Worm (Caenorhabditis elegans) whole organism, L4 larva: ENCODE data around the gene nlp-46.

Experiments used
- D1046.2 ChIP-seq: fragments of 200-800 bp; sonication (Bioruptor generic); IDR thresholded peaks from 2 replicates; pipeline ENCODE4 v1.3.6; 2022; ENCODE audit warnings: missing genetic modification characterization, missing compliant biosample characterization
- F10B5.3 ChIP-seq: sonication (generic microtip); optimal IDR thresholded peaks from 2 replicates; lab custom pipeline; 2016; ENCODE audit warnings: mild to moderate bottlenecking, missing genetic modification characterization, missing compliant biosample characterization
- F26F4.8 ChIP-seq: fragments of 200-800 bp; sonication (Bioruptor generic); conservative IDR thresholded peaks from 2 replicates; pipeline ENCODE4 v1.3.6; 2022; ENCODE audit warnings: missing genetic modification characterization, missing compliant biosample characterization
- F37D6.2 ChIP-seq: sonication (generic microtip); optimal IDR thresholded peaks from 2 replicates; lab custom pipeline; 2016; ENCODE audit warnings: mild to moderate bottlenecking, missing genetic modification characterization, missing compliant biosample characterization
- F49E8.2 ChIP-seq: sonication (generic microtip); optimal IDR thresholded peaks from 2 replicates; lab custom pipeline; 2016; ENCODE audit warnings: missing compliant biosample characterization, mild to moderate bottlenecking, missing genetic modification characterization, borderline replicate concordance
- R02D3.7 ChIP-seq: fragments of 150-350 bp; sonication (generic microtip); optimal IDR thresholded peaks from 3 replicates; lab custom pipeline; 2014; ENCODE audit warnings: missing biosample characterization, missing genetic modification characterization
- T20F7.1 ChIP-seq: fragments of 200-800 bp; sonication (Bioruptor generic); optimal IDR thresholded peaks from 2 replicates; lab custom pipeline; 2018; ENCODE audit warnings: mild to moderate bottlenecking, missing genetic modification characterization, missing compliant biosample characterization
- T26A8.4 ChIP-seq: fragments of 200-800 bp; sonication (Bioruptor generic); IDR thresholded peaks from 2 replicates; pipeline ENCODE4 v1.3.6; 2022; ENCODE audit warnings: missing genetic modification characterization, missing compliant biosample characterization
- Y48G9A.11 ChIP-seq: fragments of 200-800 bp; sonication (Bioruptor generic); IDR thresholded peaks from 2 replicates; pipeline ENCODE4 v1.3.6; 2022; ENCODE audit warnings: missing genetic modification reagents, missing genetic modification characterization, missing compliant biosample characterization
- ZK546.5 ChIP-seq, 2 experiments: sonication (generic microtip); optimal IDR thresholded peaks; 2 replicates each; lab custom pipeline; 2017; ENCODE audit warnings: missing biosample characterization in 2 of 2, missing genetic modification characterization in 2 of 2
- aha-1 ChIP-seq: fragments of 150-350 bp; peaks from one replicate; lab custom pipeline; 2014; ENCODE audit warnings: missing biosample characterization, missing genetic modification characterization
- ceh-28 ChIP-seq: fragments of 150-350 bp; optimal IDR thresholded peaks from 2 replicates; lab custom pipeline; 2014; ENCODE audit warnings: missing biosample characterization, missing genetic modification reagents, missing genetic modification characterization
- cey-2 ChIP-seq: sonication (generic microtip); optimal IDR thresholded peaks from 3 replicates; lab custom pipeline; 2017; ENCODE audit warnings: missing genetic modification characterization, mild to moderate bottlenecking, missing compliant biosample characterization, antibody characterized with exemption, borderline replicate concordance; ENCODE audit not compliant: insufficient read depth
- ctbp-1 ChIP-seq: fragments of 200-800 bp; sonication (Bioruptor generic); IDR thresholded peaks from 2 replicates; pipeline ENCODE4 v1.3.6; 2022; ENCODE audit warnings: missing genetic modification reagents, missing genetic modification characterization, missing compliant biosample characterization
- daf-19 ChIP-seq: fragments of 200-800 bp; sonication (Bioruptor generic); conservative IDR thresholded peaks from 2 replicates; pipeline ENCODE4 v1.3.6; 2022; ENCODE audit warnings: missing genetic modification characterization, missing compliant biosample characterization
- dmd-8 ChIP-seq: fragments of 200-800 bp; sonication (Bioruptor generic); IDR thresholded peaks from 2 replicates; pipeline ENCODE4 v1.3.6; 2022; ENCODE audit warnings: missing genetic modification characterization, missing compliant biosample characterization
- dve-1 ChIP-seq: sonication (generic microtip); optimal IDR thresholded peaks from 2 replicates; lab custom pipeline; 2017; ENCODE audit warnings: antibody characterized with exemption, mild to moderate bottlenecking, missing genetic modification characterization, missing compliant biosample characterization; ENCODE audit not compliant: insufficient read depth
- egl-27 ChIP-seq: sonication (generic microtip); optimal IDR thresholded peaks from 3 replicates; lab custom pipeline; 2017; ENCODE audit warnings: missing biosample characterization, missing genetic modification reagents, missing genetic modification characterization
- fos-1 ChIP-seq: fragments of 150-350 bp; optimal IDR thresholded peaks from 2 replicates; lab custom pipeline; 2014; ENCODE audit warnings: missing biosample characterization, missing genetic modification characterization
- hif-1 ChIP-seq, 2 experiments: sonication (generic microtip); optimal IDR thresholded peaks; 2 replicates each; lab custom pipeline; 2016 to 2017; ENCODE audit warnings: missing compliant biosample characterization in 2 of 2, missing genetic modification characterization in 2 of 2, missing genetic modification reagents in 2 of 2, missing genotype in 2 of 2, mild to moderate bottlenecking in 1 of 2
- hlh-30 ChIP-seq: sonication (generic microtip); optimal IDR thresholded peaks from 2 replicates; lab custom pipeline; 2017; ENCODE audit warnings: antibody characterized with exemption, mild to moderate bottlenecking, missing genetic modification characterization, missing compliant biosample characterization; ENCODE audit not compliant: insufficient read depth
- hmg-1.1 ChIP-seq: fragments of 200-800 bp; sonication (Bioruptor generic); IDR thresholded peaks from 2 replicates; pipeline ENCODE4 v1.3.6; 2022; ENCODE audit warnings: missing genetic modification reagents, missing genetic modification characterization, missing compliant biosample characterization
- jun-1 ChIP-seq: fragments of 150-350 bp; optimal IDR thresholded peaks from 2 replicates; lab custom pipeline; 2014; ENCODE audit warnings: missing biosample characterization, missing genetic modification reagents, missing genetic modification characterization
- lim-7 ChIP-seq: fragments of 200-800 bp; sonication (Bioruptor generic); IDR thresholded peaks from 2 replicates; pipeline ENCODE4 v1.3.6; 2022; ENCODE audit warnings: missing genetic modification characterization, missing compliant biosample characterization
- lin-1 ChIP-seq: fragments of 200-800 bp; sonication (Bioruptor generic); IDR thresholded peaks from 2 replicates; pipeline ENCODE4 v1.3.6; 2022; ENCODE audit warnings: missing genetic modification reagents, missing genetic modification characterization, missing compliant biosample characterization
- lin-15B ChIP-seq: fragments of 150-350 bp; sonication (generic microtip); optimal IDR thresholded peaks from 3 replicates; lab custom pipeline; 2014; ENCODE audit warnings: missing biosample characterization, missing genetic modification characterization
- lin-29 ChIP-seq: fragments of 200-800 bp; sonication (Bioruptor generic); IDR thresholded peaks from 2 replicates; pipeline ENCODE4 v1.3.6; 2022; ENCODE audit warnings: missing genetic modification reagents, missing genetic modification characterization, missing compliant biosample characterization
- lsy-2 ChIP-seq, 2 experiments: fragments of 150-350 bp in 1 of 2; sonication (generic microtip) in 1 of 2; optimal IDR thresholded peaks; 2 replicates each; lab custom pipeline; 2014 to 2017; ENCODE audit warnings: missing biosample characterization in 2 of 2, missing genetic modification characterization in 2 of 2
- madf-5 ChIP-seq, 2 experiments: fragments of 200-800 bp; sonication (Bioruptor generic); IDR thresholded peaks; 2 replicates each; pipeline ENCODE4 v1.3.6; 2022; ENCODE audit warnings: missing compliant biosample characterization in 2 of 2, missing genetic modification characterization in 2 of 2
- mdl-1 ChIP-seq, 2 experiments: fragments of 150-350 bp in 1 of 2; sonication (generic microtip) in 1 of 2; optimal IDR thresholded peaks; 2 replicates each; lab custom pipeline; 2014 to 2017; ENCODE audit warnings: missing biosample characterization in 2 of 2, missing genetic modification characterization in 2 of 2
- mdt-29 ChIP-seq: fragments of 200-800 bp; sonication (Bioruptor generic); IDR thresholded peaks from 2 replicates; pipeline ENCODE4 v1.3.6; 2022; ENCODE audit warnings: missing genetic modification reagents, missing genetic modification characterization, missing compliant biosample characterization
- mep-1 ChIP-seq: fragments of 150-350 bp; sonication (generic microtip); optimal IDR thresholded peaks from 3 replicates; lab custom pipeline; 2014; ENCODE audit warnings: missing biosample characterization, missing genetic modification characterization
- mxl-3 ChIP-seq: fragments of 200-800 bp; sonication (Bioruptor generic); optimal IDR thresholded peaks from 2 replicates; lab custom pipeline; 2018; ENCODE audit warnings: mild to moderate bottlenecking, missing genetic modification characterization, missing compliant biosample characterization
- nhr-10 ChIP-seq: fragments of 150-350 bp; optimal IDR thresholded peaks from 2 replicates; lab custom pipeline; 2014; ENCODE audit warnings: missing biosample characterization, missing genetic modification characterization
- nhr-25 ChIP-seq: sonication (generic microtip); optimal IDR thresholded peaks from 2 replicates; lab custom pipeline; 2017; ENCODE audit warnings: missing genetic modification characterization, mild to moderate bottlenecking, missing compliant biosample characterization, antibody characterized with exemption, moderate library complexity, borderline replicate concordance; ENCODE audit not compliant: insufficient read depth
- nhr-28 ChIP-seq: fragments of 150-350 bp; optimal IDR thresholded peaks from 2 replicates; lab custom pipeline; 2014; ENCODE audit warnings: missing biosample characterization, missing genetic modification characterization
- nhr-41 ChIP-seq: fragments of 200-800 bp; sonication (Bioruptor generic); IDR thresholded peaks from 2 replicates; pipeline ENCODE4 v1.3.6; 2022; ENCODE audit warnings: missing genetic modification reagents, missing genetic modification characterization, missing compliant biosample characterization
- nhr-77 ChIP-seq: fragments of 150-350 bp; optimal IDR thresholded peaks from 2 replicates; lab custom pipeline; 2014; ENCODE audit warnings: missing biosample characterization, missing genetic modification characterization
- php-3 ChIP-seq: fragments of 200-800 bp; sonication (Bioruptor generic); IDR thresholded peaks from 2 replicates; pipeline ENCODE4 v1.3.6; 2022; ENCODE audit warnings: missing genetic modification reagents, missing genetic modification characterization, missing compliant biosample characterization
- pqm-1 ChIP-seq: sonication (generic microtip); optimal IDR thresholded peaks from 2 replicates; lab custom pipeline; 2017; ENCODE audit warnings: missing biosample characterization, missing genetic modification characterization
- saeg-2 ChIP-seq: fragments of 200-800 bp; sonication (Bioruptor generic); IDR thresholded peaks from 2 replicates; pipeline ENCODE4 v1.3.6; 2022; ENCODE audit warnings: missing genetic modification reagents, missing genetic modification characterization, missing compliant biosample characterization
- skn-1 ChIP-seq: fragments of 150-350 bp; optimal IDR thresholded peaks from 2 replicates; lab custom pipeline; 2014; ENCODE audit warnings: missing biosample characterization, missing genetic modification characterization
- snpc-1.2 ChIP-seq: fragments of 200-800 bp; sonication (Bioruptor generic); IDR thresholded peaks from 2 replicates; pipeline ENCODE4 v1.3.6; 2022; ENCODE audit warnings: missing genetic modification reagents, missing genetic modification characterization, missing compliant biosample characterization
- spr-1 ChIP-seq: sonication (generic microtip); optimal IDR thresholded peaks from 2 replicates; lab custom pipeline; 2016; ENCODE audit warnings: mild to moderate bottlenecking, missing genetic modification characterization, missing compliant biosample characterization
- unc-39 ChIP-seq: sonication (generic microtip); optimal IDR thresholded peaks from 2 replicates; lab custom pipeline; 2017; ENCODE audit warnings: missing biosample characterization, missing genetic modification characterization
- unc-62 ChIP-seq, 3 experiments: fragments of 150-350 bp in 1 of 3; sonication (generic microtip); optimal IDR thresholded peaks in 2 of 3; peaks in 1 of 3; 1 replicate in 1 of 3; 2 replicates in 2 of 3; lab custom pipeline; 2014 to 2017; ENCODE audit warnings: missing biosample characterization in 3 of 3, missing genetic modification characterization in 3 of 3, missing genetic modification reagents in 3 of 3, missing genotype in 1 of 3
- zag-1 ChIP-seq: fragments of 150-350 bp; optimal IDR thresholded peaks from 2 replicates; lab custom pipeline; 2014; ENCODE audit warnings: missing biosample characterization, missing genetic modification characterization
- zfp-3 ChIP-seq: fragments of 200-800 bp; sonication (Bioruptor generic); conservative IDR thresholded peaks from 2 replicates; pipeline ENCODE4 v1.3.6; 2022; ENCODE audit warnings: missing genetic modification reagents, missing genetic modification characterization, missing compliant biosample characterization
- zip-11 ChIP-seq: fragments of 200-800 bp; sonication (Bioruptor generic); IDR thresholded peaks from 2 replicates; pipeline ENCODE4 v1.3.6; 2022; ENCODE audit warnings: missing genetic modification characterization, missing compliant biosample characterization
- ztf-11 ChIP-seq: fragments of 150-350 bp; optimal IDR thresholded peaks from 2 replicates; lab custom pipeline; 2014; ENCODE audit warnings: missing biosample characterization, missing genetic modification characterization
- ztf-7 ChIP-seq: fragments of 150-350 bp; optimal IDR thresholded peaks from 2 replicates; lab custom pipeline; 2014; ENCODE audit warnings: missing biosample characterization, missing genetic modification characterization

Gene nlp-46

ce11 chrV:12497725-12498263 is 8.3 kb downstream of the nlp-46 start, which contains the start of the genes W04D2.4 and rbm-25 (continued):
- TF ChIP-seq zip-11 (GFP tag; lab: Robert Waterston, UW) (no peak), egl-27 (no peak), unc-62 (GFP tag; optimal IDR thresholded peaks at IDR 0.05 in 1 of 2; lab: Kevin White, UChicago) (no peak), unc-62 (tag; optimal IDR thresholded peaks at IDR 0.05; lab: Kevin White, UChicago) (no peak), ceh-28 (tag; lab: Kevin White, UChicago) (peak; percentile 54), fos-1 (tag; lab: Kevin White, UChicago) (no peak), nhr-10 (tag; lab: Kevin White, UChicago) (no peak), dmd-8 (no peak), snpc-1.2 (GFP tag; lab: Robert Waterston, UW) (no peak), zag-1 (tag; lab: Kevin White, UChicago) (no peak), nhr-25 (tag; lab: Kevin White, UChicago) (no peak), mep-1 (tag; lab: Kevin White, UChicago) (peak; percentile 72), daf-19 (GFP tag; lab: Robert Waterston, UW) (no peak), aha-1 (tag; lab: Kevin White, UChicago) (peak; percentile 78), lin-29 (GFP tag; lab: Robert Waterston, UW) (no peak), mxl-3 (GFP tag; lab: Kevin White, UChicago) (no peak), lim-7 (GFP tag; lab: Robert Waterston, UW) (no peak), R02D3.7 (tag; lab: Kevin White, UChicago) (no peak), skn-1 (tag; lab: Kevin White, UChicago) (no peak), F37D6.2 (peak; percentile 48), T26A8.4 (peak; percentile 69), nhr-77 (peak; percentile 20), lsy-2 (tag; optimal IDR thresholded peaks at IDR 0.05; lab: Kevin White, UChicago) (peak; percentile 4 to 90), php-3 (GFP tag; lab: Robert Waterston, UW) (no peak), T20F7.1 (GFP tag; lab: Kevin White, UChicago) (peak; percentile 80), nhr-28 (tag; lab: Kevin White, UChicago) (peak; percentile 41), F26F4.8 (GFP tag; lab: Robert Waterston, UW) (no peak), ztf-11 (no peak), saeg-2 (GFP tag; lab: Robert Waterston, UW) (no peak), ZK546.5 (tag; optimal IDR thresholded peaks at IDR 0.05; lab: Kevin White, UChicago) (no peak), pqm-1 (tag; lab: Kevin White, UChicago) (no peak), dve-1 (peak; percentile 82), mdl-1 (tag; optimal IDR thresholded peaks at IDR 0.05; lab: Kevin White, UChicago) (no peak), unc-39 (tag; lab: Kevin White, UChicago) (no peak), F10B5.3 (tag; lab: Kevin White, UChicago) (peak; percentile 58), mdt-29 (no peak), lin-1 (no peak), lin-15B (tag; lab: Kevin White, UChicago) (no peak), hlh-30 (tag; lab: Kevin White, UChicago) (peak; percentile 63), D1046.2 (GFP tag; lab: Robert Waterston, UW) (no peak), F49E8.2 (tag; lab: Kevin White, UChicago) (no peak), ctbp-1 (0 out of 2 replicates have a peak, but pooled peaks have one; percentile 52), cey-2 (tag; lab: Kevin White, UChicago) (no peak), jun-1 (tag; lab: Kevin White, UChicago) (no peak), ztf-7 (tag; lab: Kevin White, UChicago) (peak; percentile 67), hif-1 (tag; optimal IDR thresholded peaks at IDR 0.05; lab: Kevin White, UChicago) (no peak), hmg-1.1 (GFP tag; lab: Robert Waterston, UW) (no peak), madf-5 (GFP tag; IDR thresholded peaks at IDR 0.05; lab: Robert Waterston, UW) (no peak), nhr-41 (GFP tag; lab: Robert Waterston, UW) (no peak), Y48G9A.11 (no peak), spr-1 (tag; lab: Kevin White, UChicago) (peak; percentile 56), zfp-3 (GFP tag; lab: Robert Waterston, UW) (no peak)
